Worm (Caenorhabditis elegans): ENCODE data around the gene Y75B7AR.1.

- no peak for TF ChIP-seq nhr-90 (tag; optimal IDR thresholded peaks at IDR 0.05; ENCODE audit: poor library complexity)
- no peak for TF ChIP-seq egl-27 (tag; optimal IDR thresholded peaks at IDR 0.05)
- no peak for TF ChIP-seq ama-1 (optimal IDR thresholded peaks at IDR 0.05)
- no peak for TF ChIP-seq pag-3 (tag; optimal IDR thresholded peaks at IDR 0.05; ENCODE audit: borderline replicate concordance, insufficient read depth)
- no peak for TF ChIP-seq irx-1 (tag; optimal IDR thresholded peaks at IDR 0.05)
- no peak for TF ChIP-seq nhr-11 (tag; optimal IDR thresholded peaks at IDR 0.05)
Observed at ce11 chrV:1431702-1432187, 38.9 kb upstream of the Y75B7AR.1 start, which contains the start of gene ges-1.
